Worm (Caenorhabditis elegans) whole organism, midembryonic: ENCODE results near the gene M60.7.

Source experiments
- T22C8.4 ChIP-seq: fragments of 200-800 bp; sonication (Bioruptor generic); IDR thresholded peaks from 2 replicates; pipeline ENCODE4 v1.3.6; 2022; ENCODE audit warnings: missing genetic modification characterization, missing compliant biosample characterization
- cog-1 ChIP-seq: sonication (generic microtip); optimal IDR thresholded peaks from 2 replicates; lab custom pipeline; 2016; ENCODE audit warnings: missing genetic modification characterization, missing compliant biosample characterization
- flt-1 ChIP-seq: fragments of 200-800 bp; sonication (Bioruptor generic); IDR thresholded peaks from 2 replicates; pipeline ENCODE4 v1.3.6; 2022; ENCODE audit warnings: missing genetic modification characterization, missing compliant biosample characterization
- klf-2 ChIP-seq: fragments of 200-800 bp; sonication (Bioruptor generic); conservative IDR thresholded peaks from 2 replicates; pipeline ENCODE4 v1.3.6; 2022; ENCODE audit warnings: missing genetic modification reagents, missing genetic modification characterization, missing compliant biosample characterization
- med-1 ChIP-seq: sonication (generic microtip); optimal IDR thresholded peaks from 2 replicates; lab custom pipeline; 2017; ENCODE audit warnings: missing genetic modification characterization, mild to moderate bottlenecking, missing compliant biosample characterization, antibody characterized with exemption, missing genetic modification reagents; ENCODE audit not compliant: insufficient read depth
- ref-1 ChIP-seq: fragments of 200-800 bp; sonication (Bioruptor generic); conservative IDR thresholded peaks from 2 replicates; pipeline ENCODE4 v1.3.6; 2022; ENCODE audit warnings: missing genetic modification reagents, missing genetic modification characterization, missing compliant biosample characterization
- tab-1 ChIP-seq: fragments of 200-800 bp; sonication (Bioruptor generic); IDR thresholded peaks from 2 replicates; pipeline ENCODE4 v1.3.6; 2022; ENCODE audit warnings: missing genetic modification characterization, missing compliant biosample characterization
- ztf-23 ChIP-seq: fragments of 200-800 bp; sonication (Bioruptor generic); IDR thresholded peaks from 2 replicates; pipeline ENCODE4 v1.3.6; 2022; ENCODE audit warnings: missing genetic modification reagents, missing genetic modification characterization, missing compliant biosample characterization
- ztf-29 ChIP-seq: fragments of 200-800 bp; sonication (Bioruptor generic); IDR thresholded peaks from 2 replicates; pipeline ENCODE4 v1.3.6; 2022; ENCODE audit warnings: missing genetic modification reagents, missing genetic modification characterization, missing compliant biosample characterization

Gene M60.7

ce11 chrX:8261125-8261684, at the start of gene M60.7:
M60.7 (minus strand) TSS chrX:8261175.
- no peak for TF ChIP-seq klf-2 (GFP tag; lab: Robert Waterston, UW)
- TF ChIP-seq med-1 (GFP tag; lab: Kevin White, UChicago) = no peak
- no peak for TF ChIP-seq cog-1 (tag; lab: Kevin White, UChicago)
- no peak for TF ChIP-seq ztf-23
- no peak for TF ChIP-seq ztf-29
- no peak for TF ChIP-seq tab-1 (GFP tag; lab: Robert Waterston, UW)
- no peak for TF ChIP-seq flt-1
- no peak for TF ChIP-seq ref-1
- no peak for TF ChIP-seq T22C8.4

ce11 chrX:8310747-8311146, 49.8 kb upstream of the M60.7 start:
- TF ChIP-seq flt-1 = no peak
- TF ChIP-seq T22C8.4 = no peak
- TF ChIP-seq tab-1 (GFP tag; lab: Robert Waterston, UW) = no peak
- no peak for TF ChIP-seq klf-2 (GFP tag; lab: Robert Waterston, UW)
- no peak for TF ChIP-seq ztf-29

ce11 chrX:8308491-8308890, 47.5 kb upstream of the M60.7 start:
- TF ChIP-seq ztf-23 = no peak
- no peak for TF ChIP-seq flt-1
- TF ChIP-seq ref-1 = no peak
- TF ChIP-seq klf-2 (GFP tag; lab: Robert Waterston, UW) = no peak

DNA sequence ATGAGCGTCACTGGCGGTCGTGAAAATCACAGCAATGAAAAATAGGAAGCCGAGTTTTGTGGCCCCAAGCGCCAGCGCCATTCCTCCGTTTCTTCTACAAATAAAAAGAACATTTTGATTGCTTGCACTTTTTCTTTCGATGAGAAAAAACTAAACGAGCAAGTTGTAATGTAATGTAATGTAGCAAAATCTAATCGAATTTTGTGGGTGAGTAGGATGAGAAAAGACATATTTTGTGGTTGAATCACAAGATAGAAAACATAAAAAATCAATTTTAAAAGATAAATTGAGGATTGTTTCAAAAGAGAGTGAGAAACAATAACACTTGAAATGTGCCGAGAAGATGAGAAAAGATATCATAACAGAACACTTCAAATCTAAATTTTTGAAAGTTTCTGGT, 46.6 kb upstream of the M60.7 start, which contains the start of gene R09F10.5:
Gene R09F10.5 (minus strand): TSS at position 101 of the 400 bp plus-strand sequence.
- TF ChIP-seq flt-1 = no peak
- TF ChIP-seq ztf-29 = no peak
- TF ChIP-seq med-1 (GFP tag; lab: Kevin White, UChicago) = no peak
- no peak for TF ChIP-seq klf-2 (GFP tag; lab: Robert Waterston, UW)
- no peak for TF ChIP-seq cog-1 (tag; lab: Kevin White, UChicago)
- no peak for TF ChIP-seq ref-1
- no peak for TF ChIP-seq T22C8.4
- TF ChIP-seq ztf-23 = no peak
- no peak for TF ChIP-seq tab-1 (GFP tag; lab: Robert Waterston, UW)

DNA sequence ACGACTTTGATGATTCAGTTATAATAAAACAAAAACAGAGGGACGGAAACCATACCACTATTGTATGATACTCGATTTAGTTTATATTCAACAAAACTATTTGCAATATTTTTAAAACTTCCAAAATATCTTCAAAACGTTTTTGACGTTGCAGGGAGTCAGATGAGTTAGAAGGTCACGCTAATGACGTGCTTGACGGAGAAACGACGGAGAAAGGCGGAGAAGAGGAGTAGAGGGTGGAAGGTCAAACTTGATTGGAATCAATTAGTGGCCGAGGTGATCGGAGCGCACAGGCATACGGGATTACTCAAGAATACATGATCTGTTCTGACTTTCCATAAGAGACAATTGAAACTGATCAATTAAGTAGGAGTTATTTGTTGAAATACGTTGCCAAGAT, 41.8 kb upstream of the M60.7 start:
- TF ChIP-seq ztf-29 (no peak), tab-1 (GFP tag; lab: Robert Waterston, UW) (no peak), flt-1 (no peak), ztf-23 (no peak), med-1 (GFP tag; lab: Kevin White, UChicago) (no peak), ref-1 (no peak), klf-2 (GFP tag; lab: Robert Waterston, UW) (no peak), cog-1 (tag; lab: Kevin White, UChicago) (no peak), T22C8.4 (no peak)

- TF ChIP-seq med-1 (GFP tag; lab: Kevin White, UChicago) (no peak), flt-1 (no peak), ref-1 (no peak), T22C8.4 (no peak), cog-1 (tag; lab: Kevin White, UChicago) (no peak), klf-2 (GFP tag; lab: Robert Waterston, UW) (no peak), ztf-29 (no peak), ztf-23 (no peak), tab-1 (GFP tag; lab: Robert Waterston, UW) (no peak)
Observed at ce11 chrX:8302299-8302698, 41.3 kb upstream of the M60.7 start, which contains the start of gene inx-5. inx-5 (minus strand) TSS chrX:8302399.

- TF ChIP-seq cog-1 (tag; lab: Kevin White, UChicago) (no peak), ref-1 (no peak), ztf-23 (no peak), tab-1 (GFP tag; lab: Robert Waterston, UW) (no peak), ztf-29 (no peak), med-1 (GFP tag; lab: Kevin White, UChicago) (no peak), T22C8.4 (no peak), klf-2 (GFP tag; lab: Robert Waterston, UW) (no peak), flt-1 (no peak)
Observed at ce11 chrX:8299554-8299953, 38.6 kb upstream of the M60.7 start, which contains the start of gene ced-13. ced-13 (minus strand) TSS chrX:8299654.

DNA sequence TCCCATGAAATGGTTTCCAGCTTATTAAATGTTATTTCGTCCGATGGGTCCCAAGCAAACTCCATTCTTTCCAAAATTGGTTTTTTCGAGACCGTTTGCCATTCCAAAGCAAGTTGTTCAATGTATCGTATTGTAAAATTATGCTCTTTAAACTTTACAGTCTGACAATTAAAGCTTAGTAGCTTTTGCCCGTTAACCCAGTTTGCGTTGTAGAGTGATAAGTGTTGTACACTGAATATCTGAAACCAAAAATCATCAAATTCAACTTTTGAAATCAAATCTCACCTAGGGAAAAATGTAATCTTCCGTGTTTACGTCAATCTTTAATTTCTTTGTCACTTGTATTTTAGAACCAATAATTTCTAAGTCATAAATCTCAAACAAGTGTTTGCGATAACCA, 36.4 kb upstream of the M60.7 start:
- TF ChIP-seq ztf-29 (no peak), tab-1 (GFP tag; lab: Robert Waterston, UW) (no peak), flt-1 (no peak), ztf-23 (no peak), T22C8.4 (no peak)

ce11 chrX:8294586-8294985, 33.6 kb upstream of the M60.7 start, which contains the start of gene R09F10.3:
R09F10.3 (plus strand) TSS chrX:8294625.
- TF ChIP-seq klf-2 (GFP tag; lab: Robert Waterston, UW) (no peak), cog-1 (tag; lab: Kevin White, UChicago) (no peak), T22C8.4 (no peak), ztf-29 (no peak), tab-1 (GFP tag; lab: Robert Waterston, UW) (no peak), flt-1 (no peak), ztf-23 (no peak), ref-1 (no peak), med-1 (GFP tag; lab: Kevin White, UChicago) (no peak)

DNA sequence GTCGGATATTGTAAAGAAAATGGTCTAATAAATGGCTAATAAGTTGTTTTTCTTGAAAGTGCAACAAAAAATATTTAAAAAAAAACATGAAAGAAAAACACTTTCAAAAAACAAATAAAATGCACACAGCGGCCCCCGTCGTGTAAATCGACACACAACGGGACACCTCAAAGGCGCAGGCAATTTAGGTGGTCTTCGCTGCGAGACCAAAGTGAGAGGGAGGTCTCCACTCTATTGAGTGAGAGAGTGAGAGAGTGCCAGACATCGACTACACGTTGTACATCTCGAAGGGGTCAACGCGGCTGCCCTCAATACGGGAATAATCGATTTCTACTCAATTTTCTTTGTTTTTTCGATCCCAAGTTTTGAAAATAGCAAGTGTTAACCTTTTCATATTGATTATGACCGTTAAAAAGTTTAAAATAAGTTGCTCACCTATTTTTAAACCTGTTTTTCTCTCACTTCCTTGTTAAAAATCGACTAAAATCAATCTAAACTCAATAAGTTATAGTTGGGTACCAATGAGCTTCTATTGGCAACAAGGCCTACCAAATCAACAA, 25.8 kb upstream of the M60.7 start, which contains the start of gene sec-16A.2:
Gene sec-16A.2 (plus strand): TSS at position 510 of the 560 bp plus-strand sequence.
- TF ChIP-seq ref-1 (no peak), ztf-23 (no peak), cog-1 (tag; lab: Kevin White, UChicago) (peak; percentile 84), flt-1 (peak; percentile 74; the same call in 1 of the 2 replicates)

DNA sequence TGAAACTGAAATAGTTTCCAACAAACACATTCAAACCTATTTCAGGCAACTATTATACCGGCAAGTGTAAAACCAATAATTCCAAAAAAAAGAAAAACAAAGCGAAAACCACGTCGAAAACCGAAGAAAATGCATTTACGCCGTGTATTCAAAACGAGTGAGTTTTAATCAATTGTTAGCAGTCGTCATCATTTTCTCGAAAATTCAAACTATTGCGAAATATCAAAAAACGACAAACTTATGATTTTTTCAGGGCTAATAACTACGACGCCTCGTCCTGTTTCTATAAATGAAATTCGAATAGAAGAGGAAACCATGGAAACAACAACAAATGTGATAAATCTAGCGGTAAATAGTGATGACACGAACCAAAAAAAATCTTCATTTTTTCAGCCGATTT, 25.2 kb upstream of the M60.7 start:
- no peak for TF ChIP-seq flt-1
- no peak for TF ChIP-seq ztf-29
- TF ChIP-seq T22C8.4 = no peak
- TF ChIP-seq ref-1 = no peak
- TF ChIP-seq med-1 (GFP tag; lab: Kevin White, UChicago) = no peak
- TF ChIP-seq tab-1 (GFP tag; lab: Robert Waterston, UW) = no peak
- no peak for TF ChIP-seq klf-2 (GFP tag; lab: Robert Waterston, UW)
